Fruit fly (Drosophila melanogaster) whole organism, wandering third instar larva: Measurements from ENCODE around the gene Alp4.

Experiments used
- CrebA ChIP-seq: fragments of 200-800 bp; sonication (Bioruptor generic); optimal IDR thresholded peaks from 2 replicates; lab custom pipeline; 2016; ENCODE audit warnings: missing biosample characterization, mild to moderate bottlenecking, missing genetic modification characterization, borderline replicate concordance
- Dfd ChIP-seq: fragments of >200 bp; optimal IDR thresholded peaks from 2 replicates; lab custom pipeline; 2017; ENCODE audit warnings: missing biosample characterization, missing genetic modification characterization
- Dif ChIP-seq: fragments of 200-275, 200-300 bp; sonication (Bioruptor generic); optimal IDR thresholded peaks from 2 replicates; lab custom pipeline; 2018; ENCODE audit warnings: missing biosample characterization, missing genetic modification characterization; ENCODE audit not compliant: partially characterized antibody
- HLH106 ChIP-seq: fragments of 200-800 bp; optimal IDR thresholded peaks from 3 replicates; lab custom pipeline; 2019; ENCODE audit warnings: missing biosample characterization, mild to moderate bottlenecking, missing genetic modification characterization, moderate library complexity
- Hnf4 ChIP-seq: fragments of 200-800 bp; sonication (Bioruptor generic); optimal IDR thresholded peaks from 2 replicates; lab custom pipeline; 2016; ENCODE audit warnings: missing biosample characterization, mild to moderate bottlenecking, missing genetic modification characterization
- Hr78 ChIP-seq: fragments of >200 bp; optimal IDR thresholded peaks from 2 replicates; lab custom pipeline; 2017; ENCODE audit warnings: missing biosample characterization, missing genetic modification characterization
- Jra ChIP-seq: sonication (Bioruptor generic); optimal IDR thresholded peaks from 2 replicates; lab custom pipeline; 2016; ENCODE audit warnings: missing biosample characterization, missing genetic modification characterization
- Myc ChIP-seq: fragments of >200 bp; optimal IDR thresholded peaks from 2 replicates; lab custom pipeline; 2017
- OdsH ChIP-seq: fragments of 200-800 bp; sonication (Bioruptor generic); optimal IDR thresholded peaks from 2 replicates; lab custom pipeline; 2016; ENCODE audit warnings: missing biosample characterization, mild to moderate bottlenecking, missing genetic modification characterization
- Rel ChIP-seq, 2 experiments: fragments of 200-800 bp; sonication (Bioruptor generic) in 1 of 2; optimal IDR thresholded peaks; 2 replicates in 1 of 2; 3 replicates in 1 of 2; lab custom pipeline; 2016 to 2019; ENCODE audit warnings: mild to moderate bottlenecking in 2 of 2, missing biosample characterization in 2 of 2, missing genetic modification characterization in 2 of 2, moderate library complexity in 1 of 2
- Sp1 ChIP-seq: fragments of 200-800 bp; sonication (Bioruptor generic); optimal IDR thresholded peaks from 3 replicates; lab custom pipeline; 2019; ENCODE audit warnings: missing biosample characterization, mild to moderate bottlenecking, missing genetic modification characterization, moderate library complexity
- Vsx2 ChIP-seq: fragments of 200-300, 225-300 bp; sonication (Bioruptor generic); optimal IDR thresholded peaks from 2 replicates; lab custom pipeline; 2018; ENCODE audit warnings: missing biosample characterization, missing genetic modification characterization; ENCODE audit not compliant: partially characterized antibody
- br ChIP-seq: fragments of 200-800 bp; sonication (Bioruptor generic); optimal IDR thresholded peaks from 2 replicates; lab custom pipeline; 2016; ENCODE audit warnings: missing biosample characterization, missing genetic modification characterization
- dmrt93B ChIP-seq: fragments of 200-800 bp; sonication (Bioruptor generic); optimal IDR thresholded peaks from 2 replicates; lab custom pipeline; 2018; ENCODE audit warnings: missing biosample characterization, mild to moderate bottlenecking, missing genetic modification characterization
- dsf ChIP-seq: sonication (Bioruptor generic); optimal IDR thresholded peaks from 2 replicates; lab custom pipeline; 2016; ENCODE audit warnings: missing biosample characterization, missing genetic modification characterization, borderline replicate concordance
- ey ChIP-seq: fragments of 200-800 bp; sonication (Bioruptor generic); optimal IDR thresholded peaks from 2 replicates; lab custom pipeline; 2016; ENCODE audit warnings: missing biosample characterization, missing genetic modification characterization
- foxo ChIP-seq, 2 experiments: fragments of 200-800 bp; sonication (Bioruptor generic); optimal IDR thresholded peaks; 2 replicates in 1 of 2; 3 replicates in 1 of 2; lab custom pipeline; 2016 to 2017; ENCODE audit warnings: missing biosample characterization in 2 of 2, missing genetic modification characterization in 2 of 2
- fru ChIP-seq: fragments of 200-800 bp; sonication (Bioruptor generic); optimal IDR thresholded peaks from 3 replicates; lab custom pipeline; 2016; ENCODE audit warnings: missing biosample characterization, mild to moderate bottlenecking, missing genetic modification characterization
- jim ChIP-seq: fragments of 175-275, 200-325 bp; sonication (Bioruptor generic); optimal IDR thresholded peaks from 2 replicates; lab custom pipeline; 2016; ENCODE audit warnings: missing biosample characterization, mild to moderate bottlenecking, missing genetic modification characterization
- lola ChIP-seq: fragments of >200 bp; optimal IDR thresholded peaks from 2 replicates; lab custom pipeline; 2017; ENCODE audit warnings: missing biosample characterization, missing genetic modification characterization
- pan ChIP-seq: fragments of >200 bp; optimal IDR thresholded peaks from 2 replicates; lab custom pipeline; 2017
- psq ChIP-seq: fragments of 200-800 bp; sonication (Bioruptor generic); optimal IDR thresholded peaks from 3 replicates; lab custom pipeline; 2017; ENCODE audit warnings: missing biosample characterization, mild to moderate bottlenecking, missing genetic modification characterization, moderate library complexity
- rgr ChIP-seq: fragments of 200-800 bp; sonication (Bioruptor generic); optimal IDR thresholded peaks from 3 replicates; lab custom pipeline; 2016; ENCODE audit warnings: missing biosample characterization, mild to moderate bottlenecking, missing genetic modification characterization
- sage ChIP-seq: fragments of 200-800 bp; sonication (Bioruptor generic); optimal IDR thresholded peaks from 2 replicates; lab custom pipeline; 2016; ENCODE audit warnings: missing biosample characterization, mild to moderate bottlenecking, missing genetic modification characterization
- tai ChIP-seq: sonication (Bioruptor generic); optimal IDR thresholded peaks from 2 replicates; lab custom pipeline; 2016; ENCODE audit warnings: missing biosample characterization, missing genetic modification characterization
- usp ChIP-seq: fragments of >200 bp; optimal IDR thresholded peaks from 2 replicates; lab custom pipeline; 2017; ENCODE audit warnings: missing biosample characterization, missing genetic modification characterization
- woc ChIP-seq: sonication (Bioruptor generic); optimal IDR thresholded peaks from 2 replicates; lab custom pipeline; 2016; ENCODE audit warnings: missing biosample characterization, mild to moderate bottlenecking, missing genetic modification characterization

Alp4 gene

DNA sequence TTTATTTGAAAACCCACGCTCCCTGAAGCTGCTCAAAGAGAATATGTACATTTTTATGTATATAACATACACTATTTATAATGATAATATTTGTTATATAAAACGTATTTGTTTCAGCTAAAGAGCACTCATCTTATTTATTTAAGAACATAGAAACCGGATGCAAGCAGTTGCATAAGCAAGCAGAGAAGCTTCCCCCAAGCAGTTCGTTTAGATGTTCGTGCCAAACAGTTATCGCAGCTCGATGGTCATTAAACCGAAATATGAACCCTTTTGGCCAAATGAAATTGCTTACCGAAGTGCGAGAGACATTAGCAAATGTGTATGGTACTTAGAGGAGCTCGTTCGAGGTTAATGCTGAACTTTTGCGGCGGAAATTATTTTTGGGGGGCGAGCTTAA, 41.3 kb downstream of the Alp4 start:
- TF ChIP-seq HLH106 (tag; lab: Kevin White, UChicago) (no peak), ey (GFP tag; lab: Kevin White, UChicago) (no peak), CrebA (GFP tag; lab: Kevin White, UChicago) (no peak), dsf (no peak), woc (GFP tag; lab: Kevin White, UChicago) (no peak), pan (lab: Kevin White, UChicago) (no peak), Sp1 (GFP tag; lab: Kevin White, UChicago) (no peak), dmrt93B (no peak), foxo (GFP tag; optimal IDR thresholded peaks at IDR 0.05; lab: Kevin White, UChicago) (no peak), Myc (lab: Kevin White, UChicago) (no peak), OdsH (GFP tag; lab: Kevin White, UChicago) (no peak), sage (GFP tag; lab: Kevin White, UChicago) (no peak), br (no peak), usp (no peak)

DNA sequence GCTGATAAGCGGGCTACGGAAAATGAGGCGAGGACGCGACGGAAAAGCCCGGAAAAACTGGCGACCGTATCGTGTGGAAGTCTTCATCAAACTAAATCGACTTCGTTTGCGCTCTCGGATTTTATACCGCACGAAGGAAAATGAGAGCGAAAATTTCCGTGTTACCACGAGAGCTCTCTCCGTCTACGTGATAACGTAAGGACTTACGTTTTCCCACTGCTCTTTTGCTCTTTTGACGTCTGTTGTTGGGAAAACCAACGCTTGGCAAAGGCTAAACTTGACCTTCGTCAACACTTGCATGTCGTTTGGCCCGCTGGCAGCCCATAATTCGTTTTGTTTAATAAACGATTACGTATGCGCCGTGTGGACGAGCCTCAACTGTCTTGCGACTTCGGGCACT, 48.5 kb downstream of the Alp4 start, which contains the start of gene CG11317:
CG11317 (minus strand) TSS at position 101 of the 400 bp plus-strand sequence.
- TF ChIP-seq psq (GFP tag; lab: Kevin White, UChicago) (no peak), foxo (GFP tag; optimal IDR thresholded peaks at IDR 0.05; lab: Kevin White, UChicago) (no peak), ey (GFP tag; lab: Kevin White, UChicago) (no peak), lola (GFP tag; lab: Kevin White, UChicago) (no peak), tai (no peak), fru (GFP tag; lab: Kevin White, UChicago) (no peak), Jra (no peak), br (no peak), Vsx2 (GFP tag; lab: Kevin White, UChicago) (no peak), sage (GFP tag; lab: Kevin White, UChicago) (no peak), Dif (GFP tag; lab: Kevin White, UChicago) (no peak)
- TF ChIP-seq, all 38 proteins: peak for 0

DNA sequence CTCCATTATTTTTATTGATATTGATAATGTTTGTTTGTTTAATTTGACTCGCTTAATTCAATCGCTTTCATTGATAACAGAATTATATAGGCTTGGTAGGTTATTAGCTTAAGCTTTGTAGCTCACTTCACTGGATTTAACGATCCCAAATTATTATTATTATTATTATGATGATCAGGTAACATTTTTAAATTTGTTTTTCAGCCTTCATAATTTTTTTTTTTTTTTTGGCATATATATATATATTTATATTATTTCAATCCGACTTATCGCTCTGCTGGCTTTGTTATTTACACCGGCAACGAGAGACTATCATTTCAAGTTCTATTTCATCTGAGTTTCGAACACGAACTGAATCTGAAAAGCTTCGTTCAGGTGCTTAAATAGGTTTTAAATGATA, 52.3 kb downstream of the Alp4 start, which contains the start of gene CG15553:
CG15553 (minus strand) TSS at position 101 of the 400 bp plus-strand sequence.
- no peak for TF ChIP-seq rgr (GFP tag; lab: Kevin White, UChicago)
- TF ChIP-seq usp: no peak
- no peak for TF ChIP-seq Vsx2 (GFP tag; lab: Kevin White, UChicago)
- TF ChIP-seq Hr78 (GFP tag; lab: Kevin White, UChicago): no peak
- TF ChIP-seq jim (GFP tag; lab: Kevin White, UChicago): no peak
- TF ChIP-seq Sp1 (GFP tag; lab: Kevin White, UChicago): no peak
- no peak for TF ChIP-seq Dfd
- no peak for TF ChIP-seq Rel (GFP tag; optimal IDR thresholded peaks at IDR 0.05; lab: Kevin White, UChicago)
- no peak for TF ChIP-seq Rel (tag; optimal IDR thresholded peaks at IDR 0.05; lab: Kevin White, UChicago)
- TF ChIP-seq Hnf4 (GFP tag; lab: Kevin White, UChicago): no peak
- no peak for TF ChIP-seq tai
- TF ChIP-seq Jra: no peak
